Worm (Caenorhabditis elegans) whole organism, young adult: Measurements from ENCODE around the gene ttr-45.

ENCODE experiments used
- B0261.1 ChIP-seq: sonication (generic microtip); optimal IDR thresholded peaks from 2 replicates; lab custom pipeline; 2016; ENCODE audit warnings: mild to moderate bottlenecking, missing genetic modification characterization, moderate library complexity, missing compliant biosample characterization
- D2030.7 ChIP-seq: fragments of 200-800 bp; sonication (Bioruptor generic); IDR thresholded peaks from 2 replicates; pipeline ENCODE4 v1.3.6; 2022; ENCODE audit warnings: missing genetic modification reagents, missing genetic modification characterization, missing compliant biosample characterization
- F22D6.2 ChIP-seq: sonication (generic microtip); optimal IDR thresholded peaks from 2 replicates; lab custom pipeline; 2016; ENCODE audit warnings: mild to moderate bottlenecking, missing genetic modification characterization, missing compliant biosample characterization
- F23B12.7 ChIP-seq: sonication (generic microtip); optimal IDR thresholded peaks from 2 replicates; lab custom pipeline; 2017; ENCODE audit warnings: missing genetic modification characterization, mild to moderate bottlenecking, missing compliant biosample characterization, antibody characterized with exemption, moderate library complexity; ENCODE audit not compliant: insufficient read depth
- F52B5.7 ChIP-seq: sonication (generic microtip); optimal IDR thresholded peaks from 2 replicates; lab custom pipeline; 2016; ENCODE audit warnings: mild to moderate bottlenecking, missing genetic modification characterization, missing compliant biosample characterization
- F57C9.4 ChIP-seq: sonication (generic microtip); optimal IDR thresholded peaks from 2 replicates; lab custom pipeline; 2017; ENCODE audit warnings: mild to moderate bottlenecking, missing genetic modification characterization, missing compliant biosample characterization
- K12H6.12 ChIP-seq: fragments of 200-800 bp; sonication (Bioruptor generic); optimal IDR thresholded peaks from 2 replicates; lab custom pipeline; 2018; ENCODE audit warnings: mild to moderate bottlenecking, missing genetic modification characterization, missing compliant biosample characterization
- T26A5.8 ChIP-seq: sonication (generic microtip); optimal IDR thresholded peaks from 2 replicates; lab custom pipeline; 2016; ENCODE audit warnings: missing genetic modification characterization, missing compliant biosample characterization
- Y53G8AR.9 ChIP-seq: fragments of 200-800 bp; sonication (Bioruptor generic); conservative IDR thresholded peaks from 2 replicates; pipeline ENCODE4 v1.3.6; 2022; ENCODE audit warnings: missing genetic modification reagents, missing genetic modification characterization, missing compliant biosample characterization
- ama-1 ChIP-seq, 3 experiments: fragments of 150-350 bp in 1 of 3; sonication (generic microtip) in 2 of 3; optimal IDR thresholded peaks; 2 replicates each; lab custom pipeline; 2014 to 2018; ENCODE audit warnings: missing biosample characterization in 2 of 3, missing genetic modification characterization in 2 of 3, missing genetic modification reagents in 2 of 3
- atf-7 ChIP-seq: sonication (generic microtip); optimal IDR thresholded peaks from 2 replicates; lab custom pipeline; 2017; ENCODE audit warnings: mild to moderate bottlenecking, missing genetic modification characterization, missing compliant biosample characterization
- attf-6 ChIP-seq: fragments of 200-800 bp; sonication (Bioruptor generic); IDR thresholded peaks from 2 replicates; pipeline ENCODE4 v1.3.6; 2022; ENCODE audit warnings: missing genetic modification reagents, missing genetic modification characterization, missing compliant biosample characterization
- bed-1 ChIP-seq: fragments of 200-800 bp; sonication (Bioruptor generic); IDR thresholded peaks from 2 replicates; pipeline ENCODE4 v1.3.6; 2022; ENCODE audit warnings: missing genetic modification reagents, missing genetic modification characterization, missing compliant biosample characterization
- bed-2 ChIP-seq: fragments of 200-800 bp; sonication (Bioruptor generic); IDR thresholded peaks from 2 replicates; pipeline ENCODE4 v1.3.6; 2022; ENCODE audit warnings: missing genetic modification reagents, missing genetic modification characterization, missing compliant biosample characterization
- ccch-3 ChIP-seq: fragments of 200-800 bp; sonication (Bioruptor generic); optimal IDR thresholded peaks from 2 replicates; lab custom pipeline; 2018; ENCODE audit warnings: mild to moderate bottlenecking, missing genetic modification characterization, missing compliant biosample characterization
- cebp-2 ChIP-seq: fragments of 200-800 bp; sonication (Bioruptor generic); IDR thresholded peaks from 2 replicates; pipeline ENCODE4 v1.3.6; 2022; ENCODE audit warnings: missing genetic modification characterization, missing compliant biosample characterization
- ceh-100 ChIP-seq: fragments of 200-800 bp; sonication (Bioruptor generic); IDR thresholded peaks from 2 replicates; pipeline ENCODE4 v1.3.6; 2022; ENCODE audit warnings: missing genetic modification reagents, missing genetic modification characterization, missing compliant biosample characterization
- ceh-27 ChIP-seq: fragments of 200-800 bp; sonication (Bioruptor generic); optimal IDR thresholded peaks from 2 replicates; lab custom pipeline; 2018; ENCODE audit warnings: mild to moderate bottlenecking, missing genetic modification characterization, moderate library complexity, missing compliant biosample characterization
- ceh-58 ChIP-seq: fragments of 200-800 bp; sonication (Bioruptor generic); IDR thresholded peaks from 2 replicates; pipeline ENCODE4 v1.3.6; 2022; ENCODE audit warnings: missing genetic modification characterization, missing compliant biosample characterization
- ceh-79 ChIP-seq: sonication (generic microtip); optimal IDR thresholded peaks from 2 replicates; lab custom pipeline; 2017; ENCODE audit warnings: mild to moderate bottlenecking, missing genetic modification characterization, missing compliant biosample characterization
- ceh-91 ChIP-seq: fragments of 200-800 bp; sonication (Bioruptor generic); IDR thresholded peaks from 2 replicates; pipeline ENCODE4 v1.3.6; 2022; ENCODE audit warnings: missing genetic modification reagents, missing genetic modification characterization, missing compliant biosample characterization
- chd-7 ChIP-seq: sonication (generic microtip); optimal IDR thresholded peaks from 2 replicates; lab custom pipeline; 2016; ENCODE audit warnings: mild to moderate bottlenecking, missing genetic modification characterization, moderate library complexity, missing compliant biosample characterization
- dox-1 ChIP-seq: fragments of 200-800 bp; sonication (Bioruptor generic); IDR thresholded peaks from 2 replicates; pipeline ENCODE4 v1.3.6; 2022; ENCODE audit warnings: missing genetic modification reagents, missing genetic modification characterization, missing compliant biosample characterization
- dpff-1 ChIP-seq: sonication (generic microtip); optimal IDR thresholded peaks from 2 replicates; lab custom pipeline; 2017; ENCODE audit warnings: mild to moderate bottlenecking, missing genetic modification characterization, missing compliant biosample characterization
- dpl-1 ChIP-seq: fragments of 150-350 bp; optimal IDR thresholded peaks from 2 replicates; lab custom pipeline; 2014; ENCODE audit warnings: missing biosample characterization, missing genetic modification reagents, missing genetic modification characterization
- egrh-3 ChIP-seq: fragments of 200-800 bp; sonication (Bioruptor generic); IDR thresholded peaks from 2 replicates; pipeline ENCODE4 v1.3.6; 2022; ENCODE audit warnings: missing genetic modification reagents, missing genetic modification characterization, missing compliant biosample characterization
- ets-4 ChIP-seq: fragments of 200-800 bp; sonication (Bioruptor generic); optimal IDR thresholded peaks from 2 replicates; lab custom pipeline; 2018; ENCODE audit warnings: mild to moderate bottlenecking, missing genetic modification characterization, missing compliant biosample characterization
- hlh-26 ChIP-seq: fragments of 200-800 bp; sonication (Bioruptor generic); conservative IDR thresholded peaks from 2 replicates; pipeline ENCODE4 v1.3.6; 2022; ENCODE audit warnings: missing genetic modification reagents, missing genetic modification characterization, missing compliant biosample characterization
- hmg-20 ChIP-seq: fragments of 200-800 bp; sonication (Bioruptor generic); IDR thresholded peaks from 2 replicates; pipeline ENCODE4 v1.3.6; 2022; ENCODE audit warnings: missing genetic modification reagents, missing genetic modification characterization, missing compliant biosample characterization
- hrde-1 ChIP-seq: sonication (generic microtip); optimal IDR thresholded peaks from 2 replicates; lab custom pipeline; 2016; ENCODE audit warnings: missing genetic modification characterization, mild to moderate bottlenecking, missing compliant biosample characterization, moderate library complexity, missing genotype, missing genetic modification reagents, borderline replicate concordance
- lin-26 ChIP-seq: fragments of 200-800 bp; sonication (Bioruptor generic); IDR thresholded peaks from 2 replicates; pipeline ENCODE4 v1.3.6; 2022; ENCODE audit warnings: missing genetic modification reagents, missing genetic modification characterization, missing compliant biosample characterization
- lin-40 ChIP-seq: sonication (generic microtip); optimal IDR thresholded peaks from 2 replicates; lab custom pipeline; 2016; ENCODE audit warnings: missing genetic modification characterization, mild to moderate bottlenecking, missing compliant biosample characterization, missing genotype, missing genetic modification reagents
- lin-54 ChIP-seq: fragments of 200-800 bp; sonication (Bioruptor generic); optimal IDR thresholded peaks from 2 replicates; lab custom pipeline; 2018; ENCODE audit warnings: mild to moderate bottlenecking, missing genetic modification characterization, missing compliant biosample characterization
- lsy-27 ChIP-seq: sonication (generic microtip); optimal IDR thresholded peaks from 2 replicates; lab custom pipeline; 2017; ENCODE audit warnings: missing genetic modification characterization, mild to moderate bottlenecking, missing compliant biosample characterization, antibody characterized with exemption, missing genotype, borderline replicate concordance; ENCODE audit not compliant: insufficient read depth
- madf-3 ChIP-seq: fragments of 200-800 bp; sonication (Bioruptor generic); IDR thresholded peaks from 2 replicates; pipeline ENCODE4 v1.3.6; 2022; ENCODE audit warnings: missing genetic modification reagents, missing genetic modification characterization, missing compliant biosample characterization
- madf-6 ChIP-seq: fragments of 200-800 bp; sonication (Bioruptor generic); IDR thresholded peaks from 2 replicates; pipeline ENCODE4 v1.3.6; 2022; ENCODE audit warnings: missing genetic modification reagents, missing genetic modification characterization, missing compliant biosample characterization
- mcd-1 ChIP-seq: fragments of 200-800 bp; sonication (Bioruptor generic); IDR thresholded peaks from 2 replicates; pipeline ENCODE4 v1.3.6; 2022; ENCODE audit warnings: missing genetic modification reagents, missing genetic modification characterization, missing compliant biosample characterization
- mel-28 ChIP-seq: sonication (generic microtip); optimal IDR thresholded peaks from 2 replicates; lab custom pipeline; 2016; ENCODE audit warnings: borderline replicate concordance, mild to moderate bottlenecking, missing genetic modification characterization, missing compliant biosample characterization
- mxl-1 ChIP-seq: sonication (generic microtip); optimal IDR thresholded peaks from 2 replicates; lab custom pipeline; 2016; ENCODE audit warnings: missing genetic modification characterization, missing compliant biosample characterization
- nfyb-1 ChIP-seq: fragments of 200-800 bp; sonication (Bioruptor generic); IDR thresholded peaks from 2 replicates; pipeline ENCODE4 v1.3.6; 2022; ENCODE audit warnings: missing genetic modification reagents, missing genetic modification characterization, missing compliant biosample characterization
- nhr-120 ChIP-seq: fragments of 200-800 bp; sonication (Bioruptor generic); IDR thresholded peaks from 2 replicates; pipeline ENCODE4 v1.3.6; 2022; ENCODE audit warnings: missing genetic modification characterization, missing compliant biosample characterization
- nhr-90 ChIP-seq: sonication (generic microtip); optimal IDR thresholded peaks from 2 replicates; lab custom pipeline; 2016; ENCODE audit warnings: missing genotype, mild to moderate bottlenecking, missing genetic modification characterization, missing compliant biosample characterization
- pbrm-1 ChIP-seq: fragments of 200-800 bp; sonication (Bioruptor generic); IDR thresholded peaks from 2 replicates; pipeline ENCODE4 v1.3.6; 2022; ENCODE audit warnings: missing genetic modification reagents, missing genetic modification characterization, missing compliant biosample characterization
- snpc-1.3 ChIP-seq: sonication (generic microtip); optimal IDR thresholded peaks from 2 replicates; lab custom pipeline; 2017; ENCODE audit warnings: missing genetic modification characterization, mild to moderate bottlenecking, missing compliant biosample characterization, antibody characterized with exemption, moderate library complexity, missing genotype, missing genetic modification reagents; ENCODE audit not compliant: insufficient read depth
- tbx-9 ChIP-seq: sonication (generic microtip); optimal IDR thresholded peaks from 2 replicates; lab custom pipeline; 2016; ENCODE audit warnings: borderline replicate concordance, missing genetic modification characterization, inconsistent platforms, missing compliant biosample characterization
- unc-130 ChIP-seq: sonication (generic microtip); optimal IDR thresholded peaks from 2 replicates; lab custom pipeline; 2016; ENCODE audit warnings: missing genetic modification reagents, missing genetic modification characterization, missing compliant biosample characterization
- zfh-2 ChIP-seq: fragments of 200-800 bp; sonication (Bioruptor generic); conservative IDR thresholded peaks from 2 replicates; pipeline ENCODE4 v1.3.6; 2022; ENCODE audit warnings: missing genetic modification reagents, missing genetic modification characterization, missing compliant biosample characterization

The ttr-45 gene

ce11 chrIV:13240078-13240841, 13.8 kb upstream of the ttr-45 start, which contains the start of gene rpl-12 (continued):
- TF ChIP-seq dpl-1 (GFP tag; lab: Kevin White, UChicago), result peak; percentile 90
- TF ChIP-seq Y53G8AR.9, result peak; percentile 99
- peak; percentile 83 for TF ChIP-seq mel-28 (tag; lab: Kevin White, UChicago)
- TF ChIP-seq bed-1 (GFP tag; lab: Robert Waterston, UW), result no peak
- TF ChIP-seq tbx-9 (tag; lab: Kevin White, UChicago), result no peak
- TF ChIP-seq madf-3 (GFP tag; lab: Robert Waterston, UW), result peak; percentile 96
- peak; percentile 99 for TF ChIP-seq dox-1 (GFP tag; lab: Robert Waterston, UW)
- TF ChIP-seq pbrm-1 (GFP tag; lab: Robert Waterston, UW), result peak; percentile 98
- TF ChIP-seq F52B5.7, result peak; percentile 66
- TF ChIP-seq hrde-1 (tag; lab: Kevin White, UChicago), result peak; percentile 92
- peak; percentile 98 for TF ChIP-seq nfyb-1 (GFP tag; lab: Robert Waterston, UW)
- peak; percentile 98 for TF ChIP-seq ceh-27 (GFP tag; lab: Kevin White, UChicago)
- peak; percentile 94 for TF ChIP-seq unc-130
- TF ChIP-seq nhr-90, result peak; percentile 62
- peak; percentile 95 for TF ChIP-seq madf-6 (GFP tag; lab: Robert Waterston, UW)
- no peak for TF ChIP-seq bed-2
- TF ChIP-seq D2030.7 (GFP tag; lab: Robert Waterston, UW), result peak; percentile 94
- TF ChIP-seq lin-40, result peak; percentile 98
- peak; percentile 87 for TF ChIP-seq hmg-20 (GFP tag; lab: Robert Waterston, UW)
- TF ChIP-seq lin-54 (GFP tag; lab: Kevin White, UChicago), result peak; percentile 100
- no peak for TF ChIP-seq dpff-1
- TF ChIP-seq lin-26 (GFP tag; lab: Robert Waterston, UW), result peak; percentile 51
- no peak for TF ChIP-seq ama-1 (optimal IDR thresholded peaks at IDR 0.05; lab: Kevin White, UChicago)
- TF ChIP-seq ama-1 (GFP tag; optimal IDR thresholded peaks at IDR 0.05; lab: Kevin White, UChicago), result no peak
- TF ChIP-seq F57C9.4 (tag; lab: Kevin White, UChicago), result peak; percentile 10
- peak; percentile 28 for TF ChIP-seq ets-4 (GFP tag; lab: Kevin White, UChicago)
- no peak for TF ChIP-seq T26A5.8 (tag; lab: Kevin White, UChicago)
- TF ChIP-seq ceh-79 (tag; lab: Kevin White, UChicago), result peak; percentile 59
- peak; percentile 95 for TF ChIP-seq ceh-91 (GFP tag; lab: Robert Waterston, UW)
- TF ChIP-seq lsy-27 (tag; lab: Kevin White, UChicago), result peak; percentile 17
- peak; percentile 97 for TF ChIP-seq K12H6.12 (tag; lab: Kevin White, UChicago)
- TF ChIP-seq hlh-26 (GFP tag; lab: Robert Waterston, UW), result no peak
- peak; percentile 98 for TF ChIP-seq cebp-2 (GFP tag; lab: Robert Waterston, UW)
- peak; percentile 97 for TF ChIP-seq F23B12.7 (tag; lab: Kevin White, UChicago)
- TF ChIP-seq atf-7 (tag; lab: Kevin White, UChicago), result peak; percentile 92
- TF ChIP-seq zfh-2 (GFP tag; lab: Robert Waterston, UW), result peak; percentile 75
- no peak for TF ChIP-seq mxl-1 (tag; lab: Kevin White, UChicago)
- peak; percentile 90 for TF ChIP-seq chd-7 (tag; lab: Kevin White, UChicago)
- no peak for TF ChIP-seq ccch-3 (GFP tag; lab: Kevin White, UChicago)
- peak; percentile 54; the same call in 1 of the 2 replicates for TF ChIP-seq egrh-3 (GFP tag; lab: Robert Waterston, UW)
- TF ChIP-seq F22D6.2 (tag; lab: Kevin White, UChicago), result peak; percentile 93
- TF ChIP-seq snpc-1.3 (tag; lab: Kevin White, UChicago), result peak; percentile 93
- TF ChIP-seq B0261.1 (tag; lab: Kevin White, UChicago), result peak; percentile 40
- peak; percentile 100 for TF ChIP-seq mcd-1 (GFP tag; lab: Robert Waterston, UW)
- TF ChIP-seq attf-6 (GFP tag; lab: Robert Waterston, UW), result peak; percentile 91
- peak; percentile 87 for TF ChIP-seq ceh-100
- no peak for TF ChIP-seq ceh-58
- no peak for TF ChIP-seq nhr-120 (GFP tag; lab: Robert Waterston, UW)
